Worm (Caenorhabditis elegans) whole organism, L4 larva: ENCODE results near the gene gcna-1.

Source experiments
- ceh-28 ChIP-seq: fragments of 150-350 bp; optimal IDR thresholded peaks from 2 replicates; lab custom pipeline; 2014; ENCODE audit warnings: missing biosample characterization, missing genetic modification reagents, missing genetic modification characterization
- ces-1 ChIP-seq: fragments of 150-350 bp; sonication (generic microtip); optimal IDR thresholded peaks from 4 replicates; lab custom pipeline; 2014; ENCODE audit warnings: missing biosample characterization, missing genetic modification reagents, missing genetic modification characterization
- dpl-1 ChIP-seq: fragments of 150-350 bp; optimal IDR thresholded peaks from 2 replicates; lab custom pipeline; 2014; ENCODE audit warnings: missing biosample characterization, missing genetic modification reagents, missing genetic modification characterization
- dve-1 ChIP-seq: sonication (generic microtip); optimal IDR thresholded peaks from 2 replicates; lab custom pipeline; 2017; ENCODE audit warnings: antibody characterized with exemption, mild to moderate bottlenecking, missing genetic modification characterization, missing compliant biosample characterization; ENCODE audit not compliant: insufficient read depth
- egl-43 ChIP-seq: fragments of 200-800 bp; sonication (Bioruptor generic); IDR thresholded peaks from 2 replicates; pipeline ENCODE4 v1.3.6; 2022; ENCODE audit warnings: missing genetic modification reagents, missing genetic modification characterization, missing compliant biosample characterization
- fos-1 ChIP-seq: fragments of 150-350 bp; optimal IDR thresholded peaks from 2 replicates; lab custom pipeline; 2014; ENCODE audit warnings: missing biosample characterization, missing genetic modification characterization
- lin-1 ChIP-seq: fragments of 200-800 bp; sonication (Bioruptor generic); IDR thresholded peaks from 2 replicates; pipeline ENCODE4 v1.3.6; 2022; ENCODE audit warnings: missing genetic modification reagents, missing genetic modification characterization, missing compliant biosample characterization
- lin-15B ChIP-seq: fragments of 150-350 bp; sonication (generic microtip); optimal IDR thresholded peaks from 3 replicates; lab custom pipeline; 2014; ENCODE audit warnings: missing biosample characterization, missing genetic modification characterization
- mep-1 ChIP-seq: fragments of 150-350 bp; sonication (generic microtip); optimal IDR thresholded peaks from 3 replicates; lab custom pipeline; 2014; ENCODE audit warnings: missing biosample characterization, missing genetic modification characterization
- nhr-41 ChIP-seq: fragments of 200-800 bp; sonication (Bioruptor generic); IDR thresholded peaks from 2 replicates; pipeline ENCODE4 v1.3.6; 2022; ENCODE audit warnings: missing genetic modification reagents, missing genetic modification characterization, missing compliant biosample characterization
- pha-4 ChIP-seq, 2 experiments: fragments of 150-350 bp in 1 of 2; fragments of 200-800 bp in 1 of 2; sonication (Bioruptor generic) in 1 of 2; IDR thresholded peaks in 1 of 2; optimal IDR thresholded peaks in 1 of 2; 2 replicates each; pipeline versions ENCODE4 v1.3.6 to Lab custom; 2014 to 2022; ENCODE audit warnings: missing genetic modification characterization in 2 of 2, missing genetic modification reagents in 2 of 2, missing biosample characterization in 1 of 2, missing compliant biosample characterization in 1 of 2

- TF ChIP-seq dve-1 (tag; lab: Kevin White, UChicago) (no peak), lin-15B (tag; lab: Kevin White, UChicago) (no peak), mep-1 (tag; lab: Kevin White, UChicago) (no peak), lin-1 (no peak), nhr-41 (GFP tag; lab: Robert Waterston, UW) (no peak), pha-4 (GFP tag; IDR thresholded peaks at IDR 0.05; lab: Robert Waterston, UW) (no peak), pha-4 (tag; optimal IDR thresholded peaks at IDR 0.05; lab: Kevin White, UChicago) (no peak), fos-1 (no peak), egl-43 (GFP tag; lab: Robert Waterston, UW) (no peak), ceh-28 (tag; lab: Kevin White, UChicago) (no peak), dpl-1 (GFP tag; lab: Kevin White, UChicago) (no peak), ces-1 (GFP tag; lab: Kevin White, UChicago) (no peak)
Measured at ce11 chrIII:6006453-6006852, 2.4 kb downstream of the gcna-1 start.
